Fruit fly (Drosophila melanogaster) whole organism, embryonic: ENCODE data around the gene CG14537.

Experiments used
- Awh ChIP-seq: fragments of 200-800 bp; sonication (Bioruptor generic); IDR thresholded peaks from 2 replicates; pipeline ENCODE4, ENCODE4 v1.3.6; 2022; ENCODE audit warnings: missing biosample characterization, missing genetic modification characterization
- BtbVII ChIP-seq: fragments of 200-800 bp; sonication (Bioruptor generic); optimal IDR thresholded peaks from 3 replicates; lab custom pipeline; 2017; ENCODE audit warnings: missing biosample characterization, mild to moderate bottlenecking, missing genetic modification characterization
- CG10979 ChIP-seq: fragments of 200-800 bp; sonication (Bioruptor generic); optimal IDR thresholded peaks from 2 replicates; lab custom pipeline; 2018; ENCODE audit warnings: missing biosample characterization, mild to moderate bottlenecking, missing genetic modification characterization, moderate library complexity
- CG11504 ChIP-seq: fragments of 200-800 bp; sonication (Bioruptor generic); optimal IDR thresholded peaks from 3 replicates; lab custom pipeline; 2019; ENCODE audit warnings: missing biosample characterization, mild to moderate bottlenecking, missing genetic modification characterization, moderate library complexity
- CG11695 ChIP-seq: fragments of 200-800 bp; sonication (Bioruptor generic); IDR thresholded peaks from 3 replicates; pipeline ENCODE4 v1.3.6; 2022; ENCODE audit warnings: missing biosample characterization, missing genetic modification characterization
- CG12391 ChIP-seq: fragments of 200-800 bp; sonication (Bioruptor generic); optimal IDR thresholded peaks from 3 replicates; lab custom pipeline; 2018; ENCODE audit warnings: missing biosample characterization, mild to moderate bottlenecking, missing genetic modification characterization, moderate library complexity
- CG14965 ChIP-seq: fragments of 200-800 bp; sonication (Bioruptor generic); optimal IDR thresholded peaks from 2 replicates; lab custom pipeline; 2016; ENCODE audit warnings: missing biosample characterization, missing genetic modification characterization, borderline replicate concordance
- CG1529 ChIP-seq: fragments of 200-800 bp; sonication (Bioruptor generic); optimal IDR thresholded peaks from 3 replicates; lab custom pipeline; 2018; ENCODE audit warnings: missing biosample characterization, missing genetic modification characterization
- CG15601 ChIP-seq: fragments of 200-800 bp; sonication (Bioruptor generic); optimal IDR thresholded peaks from 3 replicates; lab custom pipeline; 2019; ENCODE audit warnings: missing biosample characterization, mild to moderate bottlenecking, missing genetic modification characterization, moderate library complexity
- CG15696 ChIP-seq: fragments of 200-800 bp; sonication (Bioruptor generic); optimal IDR thresholded peaks from 2 replicates; lab custom pipeline; 2019; ENCODE audit warnings: missing biosample characterization, mild to moderate bottlenecking, missing genetic modification characterization, moderate library complexity
- CG3847 ChIP-seq: fragments of 200-800 bp; sonication (Bioruptor generic); IDR thresholded peaks from 2 replicates; pipeline ENCODE4 v1.3.6; 2022; ENCODE audit warnings: missing biosample characterization, missing genetic modification characterization
- CG42726 ChIP-seq: fragments of 200-800 bp; sonication (Bioruptor generic); IDR thresholded peaks from 2 replicates; pipeline ENCODE4 v1.3.6; 2022; ENCODE audit warnings: missing biosample characterization, missing genetic modification characterization; ENCODE audit not compliant: partially characterized antibody
- CG6689 ChIP-seq: fragments of 200-800 bp; sonication (Bioruptor generic); IDR thresholded peaks from 2 replicates; pipeline ENCODE4 v1.3.6; 2022; ENCODE audit warnings: missing biosample characterization, missing genetic modification characterization
- CG7745 ChIP-seq: fragments of 200-800 bp; sonication (Bioruptor generic); optimal IDR thresholded peaks from 2 replicates; lab custom pipeline; 2018; ENCODE audit warnings: missing biosample characterization, mild to moderate bottlenecking, missing genetic modification characterization, moderate library complexity
- CG8388 ChIP-seq: fragments of 200-800 bp; sonication (Bioruptor generic); optimal IDR thresholded peaks from 2 replicates; lab custom pipeline; 2019; ENCODE audit warnings: missing biosample characterization, mild to moderate bottlenecking, missing genetic modification characterization, moderate library complexity
- CG8924 ChIP-seq: fragments of 200-800 bp; optimal IDR thresholded peaks from 3 replicates; lab custom pipeline; 2019; ENCODE audit warnings: missing biosample characterization, mild to moderate bottlenecking, missing genetic modification characterization, moderate library complexity
- CG9932 ChIP-seq: fragments of 200-800 bp; sonication (Bioruptor generic); IDR thresholded peaks from 2 replicates; pipeline ENCODE4 v1.3.6; 2022; ENCODE audit warnings: missing biosample characterization, missing genetic modification characterization
- Chrac-16 ChIP-seq: fragments of 200-800 bp; sonication (Bioruptor generic); optimal IDR thresholded peaks from 3 replicates; lab custom pipeline; 2016; ENCODE audit warnings: missing biosample characterization, missing genetic modification characterization
- D19A ChIP-seq: fragments of 200-800 bp; optimal IDR thresholded peaks from 3 replicates; lab custom pipeline; 2019; ENCODE audit warnings: missing biosample characterization, mild to moderate bottlenecking, missing genetic modification characterization, moderate library complexity
- Dad ChIP-seq: fragments of 200-800 bp; sonication (Bioruptor generic); optimal IDR thresholded peaks from 3 replicates; lab custom pipeline; 2016; ENCODE audit warnings: missing biosample characterization, missing genetic modification characterization
- Doc3 ChIP-seq: fragments of 200-800 bp; sonication (Bioruptor generic); IDR thresholded peaks from 3 replicates; pipeline ENCODE4 v1.3.6; 2022; ENCODE audit warnings: missing biosample characterization, missing genetic modification characterization; ENCODE audit not compliant: partially characterized antibody
- ERR ChIP-seq: fragments of 200-800 bp; sonication (Bioruptor generic); optimal IDR thresholded peaks from 2 replicates; lab custom pipeline; 2016; ENCODE audit warnings: missing biosample characterization, missing genetic modification characterization
- Fer1 ChIP-seq: fragments of 200-800 bp; sonication (Bioruptor generic); optimal IDR thresholded peaks from 2 replicates; lab custom pipeline; 2017; ENCODE audit warnings: missing biosample characterization, mild to moderate bottlenecking, missing genetic modification characterization
- GATAe ChIP-seq: fragments of 200-800 bp; sonication (Bioruptor generic); conservative IDR thresholded peaks from 2 replicates; pipeline ENCODE4 v1.3.6; 2022; ENCODE audit warnings: missing biosample characterization, missing genetic modification characterization
- Hand ChIP-seq: fragments of 200-800 bp; sonication (Bioruptor generic); optimal IDR thresholded peaks from 2 replicates; lab custom pipeline; 2017; ENCODE audit warnings: mild to moderate bottlenecking, missing biosample characterization, missing genetic modification reagents, missing genetic modification characterization
- Mad ChIP-seq: fragments of 200-800 bp; sonication (Bioruptor generic); optimal IDR thresholded peaks from 2 replicates; lab custom pipeline; 2016; ENCODE audit warnings: missing biosample characterization, missing genetic modification characterization
- NC2β ChIP-seq: fragments of 200-800 bp; sonication (Bioruptor generic); optimal IDR thresholded peaks from 2 replicates; lab custom pipeline; 2016; ENCODE audit warnings: missing biosample characterization, missing genetic modification characterization
- Taf1 ChIP-seq: fragments of 200-800 bp; sonication (Bioruptor generic); IDR thresholded peaks from 2 replicates; pipeline ENCODE4 v1.3.6; 2022; ENCODE audit warnings: missing biosample characterization, missing genetic modification characterization
- ase ChIP-seq: fragments of 200-800 bp; sonication (Bioruptor generic); IDR thresholded peaks from 3 replicates; pipeline ENCODE4 v1.3.6; 2022; ENCODE audit warnings: missing biosample characterization, missing genetic modification characterization
- ash1 ChIP-seq: fragments of 200-800 bp; sonication (Bioruptor generic); optimal IDR thresholded peaks from 2 replicates; lab custom pipeline; 2018; ENCODE audit warnings: missing biosample characterization, mild to moderate bottlenecking, missing genetic modification characterization
- ci ChIP-seq: fragments of 200-800 bp; sonication (Bioruptor generic); IDR thresholded peaks from 3 replicates; pipeline ENCODE4 v1.3.6; 2022; ENCODE audit warnings: missing biosample characterization, missing genetic modification characterization
- dan ChIP-seq: fragments of 200-800 bp; sonication (Bioruptor generic); IDR thresholded peaks from 2 replicates; pipeline ENCODE4 v1.3.6; 2022; ENCODE audit warnings: missing biosample characterization, missing genetic modification characterization
- dmrt11E ChIP-seq: fragments of 200-800 bp; sonication (Bioruptor generic); optimal IDR thresholded peaks from 3 replicates; lab custom pipeline; 2018; ENCODE audit warnings: missing biosample characterization, mild to moderate bottlenecking, missing genetic modification characterization, moderate library complexity
- exex ChIP-seq: fragments of 200-800 bp; sonication (Bioruptor generic); optimal IDR thresholded peaks from 4 replicates; lab custom pipeline; 2018; ENCODE audit warnings: missing biosample characterization, mild to moderate bottlenecking, missing genetic modification characterization, moderate library complexity
- hkb ChIP-seq, 2 experiments: fragments of 200-800 bp in 1 of 2; fragments of >200 bp in 1 of 2; sonication (Bioruptor generic) in 1 of 2; IDR thresholded peaks in 1 of 2; optimal IDR thresholded peaks in 1 of 2; 2 replicates each; pipeline versions ENCODE4 v1.3.6 to Lab custom; 2017 to 2022; ENCODE audit warnings: missing biosample characterization in 1 of 2, missing genetic modification characterization in 1 of 2
- lab ChIP-seq: fragments of 200-800 bp; sonication (Bioruptor generic); optimal IDR thresholded peaks from 3 replicates; lab custom pipeline; 2017; ENCODE audit warnings: missing biosample characterization, missing genetic modification characterization, mild to moderate bottlenecking, moderate library complexity, missing genetic modification reagents
- nerfin-1 ChIP-seq: fragments of 200-800 bp; sonication (Bioruptor generic); optimal IDR thresholded peaks from 3 replicates; lab custom pipeline; 2019; ENCODE audit warnings: missing biosample characterization, mild to moderate bottlenecking, missing genetic modification characterization, moderate library complexity
- odd ChIP-seq: fragments of 200-800 bp; sonication (Bioruptor generic); optimal IDR thresholded peaks from 2 replicates; lab custom pipeline; 2017; ENCODE audit warnings: missing biosample characterization, mild to moderate bottlenecking, missing genetic modification characterization
- otp ChIP-seq: fragments of 200-800 bp; sonication (Bioruptor generic); IDR thresholded peaks from 3 replicates; pipeline ENCODE4, ENCODE4 v1.3.6; 2022; ENCODE audit warnings: missing biosample characterization, missing genetic modification characterization
- peb ChIP-seq: fragments of 200-800 bp; sonication (Bioruptor generic); IDR thresholded peaks from 2 replicates; pipeline ENCODE4 v1.3.6; 2022; ENCODE audit warnings: missing biosample characterization, missing genetic modification characterization
- pho ChIP-seq: fragments of 200-800 bp; sonication (Bioruptor generic); optimal IDR thresholded peaks from 2 replicates; lab custom pipeline; 2016; ENCODE audit warnings: missing biosample characterization, missing genetic modification characterization
- run ChIP-seq: fragments of 200-800 bp; sonication (Bioruptor generic); optimal IDR thresholded peaks from 3 replicates; lab custom pipeline; 2018; ENCODE audit warnings: missing biosample characterization, mild to moderate bottlenecking, missing genetic modification characterization
- scrt ChIP-seq: fragments of 200-800 bp; sonication (Bioruptor generic); optimal IDR thresholded peaks from 2 replicates; lab custom pipeline; 2018; ENCODE audit warnings: missing biosample characterization, mild to moderate bottlenecking, missing genetic modification characterization, moderate library complexity
- sima ChIP-seq: fragments of 200-800 bp; sonication (Bioruptor generic); optimal IDR thresholded peaks from 2 replicates; lab custom pipeline; 2016; ENCODE audit warnings: missing biosample characterization, missing genetic modification characterization
- sna ChIP-seq: fragments of 200-800 bp; sonication (Bioruptor generic); IDR thresholded peaks from 2 replicates; pipeline ENCODE4 v1.3.6; 2022; ENCODE audit warnings: missing biosample characterization, missing genetic modification characterization; ENCODE audit not compliant: partially characterized antibody
- sob ChIP-seq: fragments of 200-800 bp; sonication (Bioruptor generic); IDR thresholded peaks from 2 replicates; pipeline ENCODE4 v1.3.6; 2022; ENCODE audit warnings: missing biosample characterization, missing genetic modification characterization
- tin ChIP-seq: fragments of 200-800 bp; sonication (Bioruptor generic); optimal IDR thresholded peaks from 3 replicates; lab custom pipeline; 2016; ENCODE audit warnings: missing biosample characterization, missing genetic modification characterization
- unpg ChIP-seq: fragments of 200-800 bp; sonication (Bioruptor generic); optimal IDR thresholded peaks from 3 replicates; lab custom pipeline; 2018; ENCODE audit warnings: missing biosample characterization, mild to moderate bottlenecking, missing genetic modification characterization, moderate library complexity
- zfh2 ChIP-seq: fragments of 200-800 bp; sonication (Bioruptor generic); optimal IDR thresholded peaks from 2 replicates; lab custom pipeline; 2016; ENCODE audit warnings: missing biosample characterization, missing genetic modification characterization

Gene CG14537

DNA sequence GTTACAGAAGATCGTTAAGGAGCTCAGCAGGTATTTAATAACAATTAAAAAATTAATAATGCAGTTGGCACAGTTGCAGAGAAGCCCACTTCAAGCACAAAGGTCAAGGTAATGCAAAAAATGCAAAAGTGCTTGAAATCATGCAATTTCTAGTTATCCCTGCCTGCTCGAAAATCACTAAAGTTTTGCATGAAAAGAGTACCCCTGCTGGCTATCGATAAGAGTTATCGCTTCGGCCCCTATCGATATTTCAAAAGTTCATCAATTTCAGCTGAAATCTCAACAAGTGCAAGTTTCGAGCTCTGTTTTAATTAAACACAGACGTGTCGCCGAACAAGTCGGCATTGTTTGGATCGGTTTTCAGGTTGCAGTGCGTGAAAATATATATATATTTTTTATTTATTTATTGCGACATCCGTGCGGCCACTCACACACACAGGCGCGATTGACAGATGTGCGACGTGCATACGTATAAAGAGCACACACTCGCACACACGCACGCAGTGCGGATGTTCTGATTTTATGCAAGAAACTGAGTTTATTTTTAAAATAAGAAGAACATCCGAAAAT lies 18.9 kb upstream of the CG14537 start (continued):
- TF ChIP-seq odd (GFP tag; lab: Kevin White, UChicago) = no peak
- TF ChIP-seq scrt (GFP tag; lab: Kevin White, UChicago) = peak; percentile 79
- peak; percentile 52 for TF ChIP-seq Fer1 (GFP tag; lab: Kevin White, UChicago)
- 0 out of 2 replicates have a peak, but pooled peaks have one; percentile 38 for TF ChIP-seq CG6689 (GFP tag; lab: Robert Waterston, UW)
- no peak for TF ChIP-seq run (tag; lab: Kevin White, UChicago)
- no peak for TF ChIP-seq sima (GFP tag; lab: Kevin White, UChicago)
- TF ChIP-seq unpg (GFP tag; lab: Kevin White, UChicago) = peak; percentile 55
- peak; percentile 41 for TF ChIP-seq CG15601 (tag; lab: Kevin White, UChicago)
- peak; percentile 71 for TF ChIP-seq zfh2 (GFP tag; lab: Kevin White, UChicago)
- peak; percentile 40 for TF ChIP-seq CG15696 (tag; lab: Kevin White, UChicago)
- TF ChIP-seq dmrt11E (tag; lab: Kevin White, UChicago) = peak; percentile 16
- TF ChIP-seq CG8924 (tag; lab: Kevin White, UChicago) = peak; percentile 50
- peak; percentile 54 for TF ChIP-seq NC2β
- TF ChIP-seq CG7745 (tag; lab: Kevin White, UChicago) = no peak
- peak; percentile 75 for TF ChIP-seq sob (GFP tag; lab: Robert Waterston, UW)
- TF ChIP-seq pho = peak; percentile 34
- TF ChIP-seq D19A (tag; lab: Kevin White, UChicago) = peak; percentile 46
- peak; percentile 72 for TF ChIP-seq Dad (GFP tag; lab: Kevin White, UChicago)
- peak; percentile 79 for TF ChIP-seq ci
- TF ChIP-seq ERR (GFP tag; lab: Kevin White, UChicago) = peak; percentile 45
- peak; percentile 56 for TF ChIP-seq Mad (GFP tag; lab: Kevin White, UChicago)
- no peak for TF ChIP-seq ash1
- no peak for TF ChIP-seq CG11504 (tag; lab: Kevin White, UChicago)
- no peak for TF ChIP-seq Awh (GFP tag; lab: Robert Waterston, UW)
- no peak for TF ChIP-seq dan
- TF ChIP-seq CG9932 = peak; percentile 76
- 0 out of 2 replicates have a peak, but pooled peaks have one; percentile 37 for TF ChIP-seq peb (GFP tag; lab: Robert Waterston, UW)
- TF ChIP-seq CG14965 (GFP tag; lab: Kevin White, UChicago) = no peak
- no peak for TF ChIP-seq CG11695 (GFP tag; lab: Robert Waterston, UW)
- peak; percentile 20 for TF ChIP-seq exex
- TF ChIP-seq tin (GFP tag; lab: Kevin White, UChicago) = peak; percentile 68
- TF ChIP-seq CG8388 (GFP tag; lab: Kevin White, UChicago) = peak; percentile 43
- peak; percentile 77 for TF ChIP-seq Doc3 (GFP tag; lab: Robert Waterston, UW)
- peak; percentile 51 for TF ChIP-seq CG12391 (tag; lab: Kevin White, UChicago)
- TF ChIP-seq GATAe = no peak
- peak; percentile 2 for TF ChIP-seq Hand (GFP tag; lab: Kevin White, UChicago)
- TF ChIP-seq hkb (optimal IDR thresholded peaks at IDR 0.05; lab: Kevin White, UChicago) = no peak
- TF ChIP-seq hkb (GFP tag; IDR thresholded peaks at IDR 0.05; lab: Robert Waterston, UW) = peak; percentile 59
- TF ChIP-seq nerfin-1 (tag; lab: Kevin White, UChicago) = peak; percentile 30
- TF ChIP-seq Chrac-16 (GFP tag; lab: Kevin White, UChicago) = peak; percentile 34
- TF ChIP-seq sna = peak; percentile 88
- peak; percentile 42 for TF ChIP-seq CG10979
- TF ChIP-seq Taf1 (GFP tag; lab: Robert Waterston, UW) = no peak
- no peak for TF ChIP-seq lab (GFP tag; lab: Kevin White, UChicago)
- TF ChIP-seq otp (GFP tag; lab: Robert Waterston, UW) = 0 out of 3 replicates have a peak, but pooled peaks have one; percentile 15
- no peak for TF ChIP-seq ase (GFP tag; lab: Robert Waterston, UW)
- peak; percentile 51 for TF ChIP-seq CG3847 (GFP tag; lab: Robert Waterston, UW)
- TF ChIP-seq CG42726 = peak; percentile 71; the same call in 1 of the 2 replicates
- TF ChIP-seq CG1529 (GFP tag; lab: Kevin White, UChicago) = peak; percentile 97
- TF ChIP-seq BtbVII (GFP tag; lab: Kevin White, UChicago) = peak; percentile 23
